Worm (Caenorhabditis elegans): ENCODE results near the gene pigq-1.

- TF ChIP-seq lim-7 (GFP tag; IDR thresholded peaks at IDR 0.05) (no peak), unc-39 (tag; optimal IDR thresholded peaks at IDR 0.05) (no peak), skn-1 (tag; optimal IDR thresholded peaks at IDR 0.05) (no peak), ztf-11 (tag; optimal IDR thresholded peaks at IDR 0.05) (no peak)
Measured at ce11 chrIV:11109771-11110170, 37.3 kb downstream of the pigq-1 start, which contains the start of gene pigk-1.
